Fruit fly (Drosophila melanogaster) whole organism, adult: ENCODE data around the gene TwdlD.

Experiments used
- CG14711 ChIP-seq: fragments of 200-800 bp; sonication (Bioruptor generic); optimal IDR thresholded peaks from 2 replicates; lab custom pipeline; 2018; ENCODE audit warnings: missing biosample characterization, mild to moderate bottlenecking, missing genetic modification characterization, moderate library complexity
- CG1620 ChIP-seq: fragments of 200-800 bp; sonication (Bioruptor generic); optimal IDR thresholded peaks from 2 replicates; lab custom pipeline; 2016; ENCODE audit warnings: missing biosample characterization, missing genetic modification characterization
- Crg-1 ChIP-seq: fragments of 200-800 bp; sonication (Bioruptor generic); optimal IDR thresholded peaks from 2 replicates; lab custom pipeline; 2016; ENCODE audit warnings: missing biosample characterization, missing genetic modification characterization
- Mnt ChIP-seq: fragments of 200-800 bp; sonication (Bioruptor generic); optimal IDR thresholded peaks from 2 replicates; lab custom pipeline; 2016; ENCODE audit warnings: missing biosample characterization, mild to moderate bottlenecking, missing genetic modification characterization
- bab1 ChIP-seq: fragments of 200-800 bp; sonication (Bioruptor generic); optimal IDR thresholded peaks from 3 replicates; lab custom pipeline; 2019; ENCODE audit warnings: missing biosample characterization, mild to moderate bottlenecking, missing genetic modification characterization, moderate library complexity
- kay ChIP-seq: fragments of 200-800 bp; sonication (Bioruptor generic); peaks from one replicate; lab custom pipeline; 2016; ENCODE audit warnings: missing biosample characterization, missing genetic modification characterization, borderline replicate concordance
- ovo ChIP-seq: fragments of 200-800 bp; sonication (Bioruptor generic); optimal IDR thresholded peaks from 2 replicates; lab custom pipeline; 2016; ENCODE audit warnings: missing biosample characterization, missing genetic modification characterization
- tj ChIP-seq: fragments of 200-800 bp; sonication (Bioruptor generic); optimal IDR thresholded peaks from 3 replicates; lab custom pipeline; 2017; ENCODE audit warnings: missing biosample characterization, mild to moderate bottlenecking, missing genetic modification characterization, moderate library complexity
- toe ChIP-seq: fragments of 200-800 bp; sonication (Bioruptor generic); optimal IDR thresholded peaks from 2 replicates; lab custom pipeline; 2016; ENCODE audit warnings: missing biosample characterization, missing genetic modification characterization

DNA sequence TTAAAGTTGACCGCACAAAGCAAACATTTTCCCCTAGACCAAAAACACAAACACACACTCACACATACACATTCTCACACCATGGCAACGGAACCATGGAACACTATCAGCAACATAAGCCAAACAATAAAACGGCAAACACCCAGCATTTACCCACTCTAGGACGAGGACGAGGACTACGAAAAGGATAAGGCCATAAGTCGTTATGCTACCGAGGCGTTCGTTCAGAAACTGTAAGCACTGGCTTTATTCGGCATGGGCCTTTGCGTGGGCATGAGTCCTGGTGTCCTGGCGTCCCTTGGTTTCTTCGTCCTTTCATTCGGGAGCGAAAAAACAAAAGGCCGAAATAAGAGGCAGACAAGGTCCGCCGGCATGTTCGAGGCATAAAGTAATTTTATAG lies 30.5 kb downstream of the TwdlD start:
- no peak for TF ChIP-seq kay (GFP tag; lab: Kevin White, UChicago)
- TF ChIP-seq Mnt (GFP tag; lab: Kevin White, UChicago) = no peak
- TF ChIP-seq Crg-1 (GFP tag; lab: Kevin White, UChicago) = no peak
- no peak for TF ChIP-seq CG1620
- no peak for TF ChIP-seq bab1 (GFP tag; lab: Kevin White, UChicago)
- TF ChIP-seq tj (GFP tag; lab: Kevin White, UChicago) = no peak
- no peak for TF ChIP-seq toe (GFP tag; lab: Kevin White, UChicago)
- no peak for TF ChIP-seq ovo (GFP tag; lab: Kevin White, UChicago)
- TF ChIP-seq CG14711 (tag; lab: Kevin White, UChicago) = no peak
